Fruit fly (Drosophila melanogaster): ENCODE data around the gene CG8519.

The CG8519 gene

dm6 chr3L:6705865-6706264, 1.2 kb downstream of the CG8519 start (continued):
- TF ChIP-seq MESR4 (GFP tag; optimal IDR thresholded peaks at IDR 0.05) (no peak), gcm (GFP tag; optimal IDR thresholded peaks at IDR 0.05) (peak; percentile 55), CG9727 (GFP tag; optimal IDR thresholded peaks at IDR 0.05) (peak; percentile 50), CG15601 (tag; optimal IDR thresholded peaks at IDR 0.05) (peak; percentile 50), p53 (GFP tag; optimal IDR thresholded peaks at IDR 0.05) (no peak), Aef1 (GFP tag; IDR thresholded peaks at IDR 0.05) (peak; percentile 60; the same call in 1 of the 3 replicates), CG10543 (GFP tag; optimal IDR thresholded peaks at IDR 0.05) (peak; percentile 66), CG3281 (GFP tag; optimal IDR thresholded peaks at IDR 0.05) (peak; percentile 13), caup (GFP tag; optimal IDR thresholded peaks at IDR 0.05; ENCODE audit: severe bottlenecking) (peak; percentile 17), twi (tag; optimal IDR thresholded peaks at IDR 0.05) (peak; percentile 28), gcm2 (GFP tag; optimal IDR thresholded peaks at IDR 0.05) (no peak), CG11093 (GFP tag; IDR thresholded peaks at IDR 0.05) (0 out of 3 replicates have a peak, but pooled peaks have one; percentile 34), hth (optimal IDR thresholded peaks at IDR 0.05) (no peak), Poxn (GFP tag; IDR thresholded peaks at IDR 0.05) (no peak), B-H2 (GFP tag; optimal IDR thresholded peaks at IDR 0.05) (no peak), ems (GFP tag; optimal IDR thresholded peaks at IDR 0.05) (peak; percentile 38), chinmo (GFP tag; IDR thresholded peaks at IDR 0.05; ENCODE audit: partially characterized antibody) (0 out of 4 replicates have a peak, but pooled peaks have one; percentile 43), Dip2 (GFP tag; IDR thresholded peaks at IDR 0.05) (no peak), chn (GFP tag; optimal IDR thresholded peaks at IDR 0.05) (peak; percentile 15), sna (GFP tag; IDR thresholded peaks at IDR 0.05; ENCODE audit: partially characterized antibody) (no peak), CG31365 (tag; optimal IDR thresholded peaks at IDR 0.05) (no peak), CrebB (tag; optimal IDR thresholded peaks at IDR 0.05) (no peak), jumu (GFP tag; optimal IDR thresholded peaks at IDR 0.05) (no peak), dmrt11E (tag; optimal IDR thresholded peaks at IDR 0.05) (peak; percentile 53), dmrt99B (tag; optimal IDR thresholded peaks at IDR 0.05) (peak; percentile 77), her (GFP tag; optimal IDR thresholded peaks at IDR 0.05) (no peak), MBD-R2 (GFP tag; IDR thresholded peaks at IDR 0.05) (no peak; the same call in 1 of the 2 replicates), Sin3A (optimal IDR thresholded peaks at IDR 0.05) (no peak), lov (optimal IDR thresholded peaks at IDR 0.05) (no peak), lov (GFP tag; IDR thresholded peaks at IDR 0.05) (no peak), slbo (GFP tag; IDR thresholded peaks at IDR 0.05) (peak; percentile 44; the same call in 1 of the 2 replicates), CG15269 (tag; optimal IDR thresholded peaks at IDR 0.05) (peak; percentile 81), nmo (GFP tag; optimal IDR thresholded peaks at IDR 0.05) (peak; percentile 76), NC2β (GFP tag; optimal IDR thresholded peaks at IDR 0.05) (no peak), CG9437 (GFP tag; optimal IDR thresholded peaks at IDR 0.05) (peak; percentile 12), CG6175 (GFP tag; IDR thresholded peaks at IDR 0.05) (no peak), zen (tag; optimal IDR thresholded peaks at IDR 0.05) (peak; percentile 51), CG32532 (GFP tag; IDR thresholded peaks at IDR 0.05) (no peak), prd (optimal IDR thresholded peaks at IDR 0.05) (no peak), prd (GFP tag; IDR thresholded peaks at IDR 0.05) (no peak), Atf3 (GFP tag; optimal IDR thresholded peaks at IDR 0.05) (no peak), cato (GFP tag; optimal IDR thresholded peaks at IDR 0.05; ENCODE audit: borderline replicate concordance) (no peak), pb (GFP tag; optimal IDR thresholded peaks at IDR 0.05) (peak; percentile 7), Xrp1 (GFP tag; IDR thresholded peaks at IDR 0.05) (peak; percentile 79), cas (GFP tag; IDR thresholded peaks at IDR 0.05) (no peak), Hsf (GFP tag; optimal IDR thresholded peaks at IDR 0.05) (peak; percentile 31), CG34376 (GFP tag; optimal IDR thresholded peaks at IDR 0.05) (no peak), bcd (GFP tag; optimal IDR thresholded peaks at IDR 0.05) (peak; percentile 33), CkIIα-i1 (GFP tag; IDR thresholded peaks at IDR 0.05) (no peak), CG3847 (GFP tag; IDR thresholded peaks at IDR 0.05) (no peak), CG5953 (GFP tag; IDR thresholded peaks at IDR 0.05) (0 out of 2 replicates have a peak, but pooled peaks have one; percentile 18), CG11247 (GFP tag; IDR thresholded peaks at IDR 0.05) (0 out of 2 replicates have a peak, but pooled peaks have one; percentile 10)

All from whole organism, embryonic.